Fruit fly (Drosophila melanogaster): ENCODE measurements around the gene cher.

- TF ChIP-seq psq (optimal IDR thresholded peaks at IDR 0.05) (no peak), Sin3A (optimal IDR thresholded peaks at IDR 0.05) (no peak), h (optimal IDR thresholded peaks at IDR 0.05) (no peak), insv (optimal IDR thresholded peaks at IDR 0.05) (no peak)
Observed at dm6 chr3R:17066828-17067430, 58.3 kb downstream of the cher start.
